Worm (Caenorhabditis elegans) whole organism, L2 larva: ENCODE data around the gene F59B10.4.

Source experiments
- C34F6.9 ChIP-seq: fragments of 150-350 bp; optimal IDR thresholded peaks from 2 replicates; lab custom pipeline; 2014; ENCODE audit warnings: missing biosample characterization, missing genetic modification characterization
- F13H6.1 ChIP-seq: sonication (generic microtip); optimal IDR thresholded peaks from 2 replicates; lab custom pipeline; 2016; ENCODE audit warnings: missing genetic modification characterization, missing compliant biosample characterization
- R02D3.7 ChIP-seq: fragments of 150-350 bp; optimal IDR thresholded peaks from 2 replicates; lab custom pipeline; 2014; ENCODE audit warnings: missing biosample characterization, missing genetic modification characterization
- Y55F3AM.14 ChIP-seq: fragments of 200-800 bp; sonication (Bioruptor generic); optimal IDR thresholded peaks from 2 replicates; lab custom pipeline; 2018; ENCODE audit warnings: mild to moderate bottlenecking, missing genetic modification characterization, missing compliant biosample characterization
- ZK546.5 ChIP-seq: sonication (generic microtip); optimal IDR thresholded peaks from 2 replicates; lab custom pipeline; 2017; ENCODE audit warnings: missing biosample characterization, missing genetic modification characterization
- alr-1 ChIP-seq: fragments of 150-350 bp; optimal IDR thresholded peaks from 2 replicates; lab custom pipeline; 2014; ENCODE audit warnings: missing biosample characterization, missing genetic modification characterization
- ama-1 ChIP-seq: fragments of 150-350 bp; optimal IDR thresholded peaks from 2 replicates; lab custom pipeline; 2018; ENCODE audit warnings: inconsistent platforms
- blmp-1 ChIP-seq: sonication (generic microtip); optimal IDR thresholded peaks from 2 replicates; lab custom pipeline; 2017; ENCODE audit warnings: missing genetic modification characterization, mild to moderate bottlenecking, missing compliant biosample characterization, antibody characterized with exemption, moderate library complexity; ENCODE audit not compliant: insufficient read depth
- ceh-16 ChIP-seq: fragments of 150-350 bp; optimal IDR thresholded peaks from 2 replicates; lab custom pipeline; 2014; ENCODE audit warnings: missing biosample characterization, missing genetic modification characterization
- ceh-82 ChIP-seq: fragments of 150-350 bp; optimal IDR thresholded peaks from 2 replicates; lab custom pipeline; 2014; ENCODE audit warnings: missing biosample characterization, missing genetic modification characterization
- crh-2 ChIP-seq: sonication (generic microtip); optimal IDR thresholded peaks from 2 replicates; lab custom pipeline; 2017; ENCODE audit warnings: missing biosample characterization, missing genetic modification characterization
- dmd-4 ChIP-seq: sonication (generic microtip); optimal IDR thresholded peaks from 2 replicates; lab custom pipeline; 2017; ENCODE audit warnings: missing biosample characterization, missing genetic modification characterization
- egl-27 ChIP-seq: sonication (generic microtip); optimal IDR thresholded peaks from 3 replicates; lab custom pipeline; 2017; ENCODE audit warnings: missing biosample characterization, missing genetic modification reagents, missing genetic modification characterization
- elt-1 ChIP-seq: fragments of 150-350 bp; optimal IDR thresholded peaks from 2 replicates; lab custom pipeline; 2014; ENCODE audit warnings: missing biosample characterization, missing genetic modification characterization
- elt-3 ChIP-seq: sonication (generic microtip); optimal IDR thresholded peaks from 2 replicates; lab custom pipeline; 2017; ENCODE audit warnings: missing biosample characterization, missing genetic modification characterization
- fos-1 ChIP-seq: fragments of 150-350 bp; optimal IDR thresholded peaks from 2 replicates; lab custom pipeline; 2014; ENCODE audit warnings: missing biosample characterization, missing genetic modification characterization
- gmeb-1 ChIP-seq: fragments of 150-350 bp; optimal IDR thresholded peaks from 2 replicates; lab custom pipeline; 2014; ENCODE audit warnings: missing biosample characterization, missing genetic modification characterization
- lin-11 ChIP-seq: fragments of 150-350 bp; sonication (generic microtip); optimal IDR thresholded peaks from 2 replicates; lab custom pipeline; 2014; ENCODE audit warnings: missing biosample characterization, missing genetic modification characterization, inconsistent platforms, mixed read lengths
- lin-13 ChIP-seq: fragments of 150-350 bp; optimal IDR thresholded peaks from 2 replicates; lab custom pipeline; 2014; ENCODE audit warnings: missing biosample characterization, missing genetic modification reagents, missing genetic modification characterization
- lin-39 ChIP-seq: fragments of 150-350 bp; optimal IDR thresholded peaks from 2 replicates; lab custom pipeline; 2014; ENCODE audit warnings: missing biosample characterization, missing genetic modification reagents, missing genetic modification characterization
- lsy-2 ChIP-seq, 2 experiments: fragments of 150-350 bp in 1 of 2; sonication (generic microtip) in 1 of 2; optimal IDR thresholded peaks; 2 replicates each; lab custom pipeline; 2014 to 2017; ENCODE audit warnings: missing biosample characterization in 2 of 2, missing genetic modification characterization in 2 of 2
- mab-5 ChIP-seq: fragments of 150-350 bp; optimal IDR thresholded peaks from 2 replicates; lab custom pipeline; 2014; ENCODE audit warnings: missing biosample characterization, missing genetic modification characterization
- mbf-1 ChIP-seq: sonication (generic microtip); optimal IDR thresholded peaks from 2 replicates; lab custom pipeline; 2017; ENCODE audit warnings: missing biosample characterization, missing genetic modification characterization
- mdl-1 ChIP-seq, 2 experiments: fragments of 150-350 bp in 1 of 2; sonication (generic microtip) in 1 of 2; optimal IDR thresholded peaks; 2 replicates each; lab custom pipeline; 2017; ENCODE audit warnings: missing biosample characterization in 2 of 2, missing genetic modification characterization in 2 of 2
- nhr-11 ChIP-seq: fragments of 150-350 bp; optimal IDR thresholded peaks from 2 replicates; lab custom pipeline; 2014; ENCODE audit warnings: missing biosample characterization, missing genetic modification characterization
- nhr-12 ChIP-seq: fragments of 150-350 bp; optimal IDR thresholded peaks from 2 replicates; lab custom pipeline; 2014; ENCODE audit warnings: missing biosample characterization, missing genetic modification characterization
- nhr-129 ChIP-seq: fragments of 150-350 bp; optimal IDR thresholded peaks from 2 replicates; lab custom pipeline; 2014; ENCODE audit warnings: missing biosample characterization, missing genetic modification characterization
- nhr-21 ChIP-seq: fragments of 150-350 bp; optimal IDR thresholded peaks from 2 replicates; lab custom pipeline; 2014; ENCODE audit warnings: missing biosample characterization, missing genetic modification characterization
- nhr-23 ChIP-seq: fragments of 150-350 bp; optimal IDR thresholded peaks from 2 replicates; lab custom pipeline; 2014; ENCODE audit warnings: missing biosample characterization, missing genetic modification reagents, missing genetic modification characterization
- nhr-237 ChIP-seq: fragments of 150-350 bp; optimal IDR thresholded peaks from 2 replicates; lab custom pipeline; 2014; ENCODE audit warnings: missing biosample characterization, missing genetic modification characterization
- nhr-25 ChIP-seq: fragments of 150-350 bp; sonication (generic microtip); optimal IDR thresholded peaks from 3 replicates; lab custom pipeline; 2014; ENCODE audit warnings: missing biosample characterization, missing genetic modification characterization
- nhr-6 ChIP-seq: fragments of 150-350 bp; optimal IDR thresholded peaks from 2 replicates; lab custom pipeline; 2014; ENCODE audit warnings: missing biosample characterization, missing genetic modification characterization
- nhr-77 ChIP-seq: fragments of 150-350 bp; optimal IDR thresholded peaks from 2 replicates; lab custom pipeline; 2014; ENCODE audit warnings: missing biosample characterization, missing genetic modification characterization
- sem-4 ChIP-seq: fragments of 150-350 bp; optimal IDR thresholded peaks from 2 replicates; lab custom pipeline; 2014; ENCODE audit warnings: missing biosample characterization, missing genetic modification reagents, missing genetic modification characterization
- skn-1 ChIP-seq: sonication (generic microtip); optimal IDR thresholded peaks from 2 replicates; lab custom pipeline; 2017; ENCODE audit warnings: missing biosample characterization, missing genetic modification characterization
- sma-3 ChIP-seq: sonication (generic microtip); optimal IDR thresholded peaks from 2 replicates; lab custom pipeline; 2016; ENCODE audit warnings: missing genetic modification reagents, missing genetic modification characterization, missing compliant biosample characterization
- sma-9 ChIP-seq, 2 experiments: fragments of 150-350 bp in 1 of 2; sonication (generic microtip) in 1 of 2; optimal IDR thresholded peaks; 2 replicates each; lab custom pipeline; 2014 to 2016; ENCODE audit warnings: missing genetic modification characterization in 2 of 2, mild to moderate bottlenecking in 1 of 2, missing biosample characterization in 1 of 2, missing compliant biosample characterization in 1 of 2, missing genetic modification reagents in 1 of 2, moderate library complexity in 1 of 2
- snpc-4 ChIP-seq: fragments of 150-350 bp; optimal IDR thresholded peaks from 2 replicates; lab custom pipeline; 2014; ENCODE audit warnings: missing biosample characterization, missing genetic modification characterization
- unc-39 ChIP-seq: fragments of 150-350 bp; optimal IDR thresholded peaks from 2 replicates; lab custom pipeline; 2014; ENCODE audit warnings: missing biosample characterization, missing genetic modification characterization
- unc-55 ChIP-seq: fragments of 150-350 bp; sonication (generic microtip); optimal IDR thresholded peaks from 3 replicates; lab custom pipeline; 2014; ENCODE audit warnings: missing biosample characterization, missing genetic modification reagents, missing genetic modification characterization
- unc-62 ChIP-seq: fragments of 150-350 bp; optimal IDR thresholded peaks from 2 replicates; lab custom pipeline; 2014; ENCODE audit warnings: missing biosample characterization, missing genetic modification reagents, missing genetic modification characterization
- zag-1 ChIP-seq: fragments of 150-350 bp; optimal IDR thresholded peaks from 2 replicates; lab custom pipeline; 2014; ENCODE audit warnings: missing biosample characterization, missing genetic modification characterization
- ztf-1 ChIP-seq: fragments of 200-800 bp; sonication (Bioruptor generic); conservative IDR thresholded peaks from 2 replicates; pipeline ENCODE4 v1.3.6; 2022; ENCODE audit warnings: missing genetic modification characterization, missing compliant biosample characterization
- ztf-11 ChIP-seq: sonication (generic microtip); optimal IDR thresholded peaks from 2 replicates; lab custom pipeline; 2017; ENCODE audit warnings: missing biosample characterization, missing genetic modification characterization
- ztf-4 ChIP-seq: fragments of 150-350 bp; optimal IDR thresholded peaks from 2 replicates; lab custom pipeline; 2014; ENCODE audit warnings: missing biosample characterization, missing genetic modification characterization

Gene F59B10.4

DNA sequence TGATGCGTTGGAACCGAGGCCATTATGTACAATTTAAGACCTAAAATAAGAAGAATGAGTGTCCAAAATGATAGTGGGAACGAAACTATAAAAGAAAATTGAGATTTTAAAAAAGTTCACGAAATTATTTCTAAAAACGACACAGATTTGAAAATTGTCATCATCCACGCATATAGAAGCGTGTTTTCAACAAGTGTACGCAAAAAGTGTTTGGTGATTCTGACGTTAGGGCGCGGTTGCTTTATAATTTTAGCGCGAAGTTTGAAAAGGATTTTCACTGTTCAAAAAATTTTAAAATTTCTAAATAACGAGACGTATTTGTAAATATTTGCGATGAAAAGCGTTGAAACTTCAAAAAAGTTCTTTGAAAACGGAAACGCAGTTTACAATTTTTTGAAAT lies 44.5 kb upstream of the F59B10.4 start, which contains the start of gene cdc-48.1 (continued):
- peak; percentile 100 for TF ChIP-seq nhr-21 (tag; lab: Kevin White, UChicago)
- peak; percentile 100 for TF ChIP-seq skn-1 (tag; lab: Kevin White, UChicago)
- peak; percentile 100 for TF ChIP-seq nhr-6
- peak; percentile 100 for TF ChIP-seq F13H6.1 (tag; lab: Kevin White, UChicago)
- TF ChIP-seq Y55F3AM.14: peak; percentile 99
- TF ChIP-seq lin-11: peak; percentile 98
- peak; percentile 98 for TF ChIP-seq ceh-82 (tag; lab: Kevin White, UChicago)
- TF ChIP-seq blmp-1: peak; percentile 97
- peak; percentile 70 for TF ChIP-seq mbf-1 (tag; lab: Kevin White, UChicago)
- TF ChIP-seq, all 48 proteins: peak for 46

DNA sequence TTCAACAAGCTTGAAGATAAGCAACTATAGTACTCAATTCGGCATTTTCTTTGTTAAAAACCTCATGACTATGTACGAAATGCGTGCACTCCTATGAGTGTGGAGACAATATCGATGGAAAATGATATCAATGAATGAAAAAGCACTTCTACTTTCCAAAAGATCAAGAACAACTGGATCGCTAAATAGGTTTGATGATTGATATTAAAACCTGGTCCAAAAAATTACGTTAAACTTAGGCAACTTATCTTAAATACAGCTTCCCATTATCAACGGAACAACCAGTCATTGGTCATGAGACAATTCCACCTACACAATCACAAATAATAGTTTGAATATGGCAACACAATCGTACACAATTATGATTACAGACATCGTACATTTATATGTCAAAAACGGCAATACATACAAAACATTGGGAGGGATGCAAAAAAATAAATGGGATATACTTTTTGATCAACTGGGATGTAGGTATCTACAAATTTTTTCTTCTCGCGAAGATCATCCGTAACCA lies 40.8 kb upstream of the F59B10.4 start:
- TF ChIP-seq nhr-11 (tag; lab: Kevin White, UChicago) (no peak), lin-39 (tag; lab: Kevin White, UChicago) (no peak), nhr-21 (tag; lab: Kevin White, UChicago) (peak; percentile 23), nhr-12 (tag; lab: Kevin White, UChicago) (no peak), ZK546.5 (tag; lab: Kevin White, UChicago) (no peak), ama-1 (peak; percentile 7), gmeb-1 (tag; lab: Kevin White, UChicago) (no peak), nhr-77 (tag; lab: Kevin White, UChicago) (no peak), nhr-237 (tag; lab: Kevin White, UChicago) (no peak), nhr-6 (peak; percentile 13), sma-9 (GFP tag; optimal IDR thresholded peaks at IDR 0.05; lab: Kevin White, UChicago) (no peak), sma-9 (tag; optimal IDR thresholded peaks at IDR 0.05; lab: Kevin White, UChicago) (no peak), unc-55 (GFP tag; lab: Kevin White, UChicago) (no peak), R02D3.7 (no peak), elt-3 (no peak), elt-1 (tag; lab: Kevin White, UChicago) (no peak), skn-1 (tag; lab: Kevin White, UChicago) (no peak), fos-1 (tag; lab: Kevin White, UChicago) (peak; percentile 4), nhr-23 (tag; lab: Kevin White, UChicago) (no peak), zag-1 (tag; lab: Kevin White, UChicago) (no peak), alr-1 (tag; lab: Kevin White, UChicago) (no peak), Y55F3AM.14 (no peak), ztf-1 (GFP tag; lab: Robert Waterston, UW) (no peak), snpc-4 (no peak), lsy-2 (tag; optimal IDR thresholded peaks at IDR 0.05; lab: Kevin White, UChicago) (no peak), C34F6.9 (tag; lab: Kevin White, UChicago) (no peak), dmd-4 (no peak), mdl-1 (tag; optimal IDR thresholded peaks at IDR 0.05; lab: Kevin White, UChicago) (no peak), unc-39 (tag; lab: Kevin White, UChicago) (no peak), F13H6.1 (tag; lab: Kevin White, UChicago) (no peak), nhr-25 (tag; lab: Kevin White, UChicago) (no peak), crh-2 (tag; lab: Kevin White, UChicago) (no peak), unc-62 (GFP tag; lab: Kevin White, UChicago) (no peak), ztf-4 (no peak), ceh-82 (tag; lab: Kevin White, UChicago) (no peak)

DNA sequence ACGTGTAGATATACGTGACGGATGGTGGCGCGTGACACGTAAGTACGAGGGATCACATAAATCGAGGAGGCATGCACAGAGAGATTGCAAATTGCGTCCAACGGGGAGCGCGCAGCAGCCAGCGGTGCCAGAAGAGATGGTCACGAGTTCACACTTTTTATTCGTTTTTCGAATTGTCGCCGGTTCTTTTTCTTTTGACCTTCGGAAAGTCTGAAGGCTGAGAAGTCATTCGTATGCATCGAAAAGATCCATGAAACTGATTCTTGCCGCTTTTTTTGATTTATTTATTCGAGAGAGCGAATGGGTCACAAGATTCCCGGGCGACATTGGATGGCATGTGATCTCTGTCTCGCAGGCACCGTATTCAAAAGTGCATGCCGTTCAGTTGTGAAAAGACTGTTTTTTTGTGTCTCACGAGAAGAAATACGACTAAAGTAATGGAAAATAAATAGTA lies 40.1 kb upstream of the F59B10.4 start:
- TF ChIP-seq C34F6.9 (tag; lab: Kevin White, UChicago): peak; percentile 86
- TF ChIP-seq lin-13 (GFP tag; lab: Kevin White, UChicago): peak; percentile 3
- TF ChIP-seq nhr-21 (tag; lab: Kevin White, UChicago): peak; percentile 68
- TF ChIP-seq ztf-11 (tag; lab: Kevin White, UChicago): no peak
- TF ChIP-seq egl-27: no peak
- TF ChIP-seq skn-1 (tag; lab: Kevin White, UChicago): no peak
- TF ChIP-seq nhr-25 (tag; lab: Kevin White, UChicago): peak; percentile 85
- peak; percentile 62 for TF ChIP-seq ztf-4
- peak in 1 of 2 experiments; percentile 67 for TF ChIP-seq lsy-2 (tag; optimal IDR thresholded peaks at IDR 0.05; lab: Kevin White, UChicago)
- no peak for TF ChIP-seq elt-1 (tag; lab: Kevin White, UChicago)
- TF ChIP-seq mab-5 (tag; lab: Kevin White, UChicago): peak; percentile 41
- TF ChIP-seq mdl-1 (tag; optimal IDR thresholded peaks at IDR 0.05; lab: Kevin White, UChicago): peak in 1 of 2 experiments; percentile 7
- peak; percentile 73 for TF ChIP-seq sem-4
- no peak for TF ChIP-seq ZK546.5 (tag; lab: Kevin White, UChicago)
- peak; percentile 53 for TF ChIP-seq Y55F3AM.14
- TF ChIP-seq R02D3.7: no peak
- TF ChIP-seq sma-3 (GFP tag; lab: Kevin White, UChicago): peak; percentile 59
- no peak for TF ChIP-seq ceh-82 (tag; lab: Kevin White, UChicago)
- peak; percentile 60 for TF ChIP-seq blmp-1
- TF ChIP-seq snpc-4: peak; percentile 28
- TF ChIP-seq lin-39 (tag; lab: Kevin White, UChicago): no peak
- peak; percentile 16 for TF ChIP-seq lin-11
- peak; percentile 50 for TF ChIP-seq F13H6.1 (tag; lab: Kevin White, UChicago)
- TF ChIP-seq nhr-11 (tag; lab: Kevin White, UChicago): no peak
- TF ChIP-seq ama-1: peak; percentile 81
- TF ChIP-seq gmeb-1 (tag; lab: Kevin White, UChicago): peak; percentile 60
- TF ChIP-seq nhr-129: peak; percentile 77
- TF ChIP-seq sma-9 (GFP tag; optimal IDR thresholded peaks at IDR 0.05; lab: Kevin White, UChicago): peak; percentile 73
- no peak for TF ChIP-seq sma-9 (tag; optimal IDR thresholded peaks at IDR 0.05; lab: Kevin White, UChicago)
- no peak for TF ChIP-seq ceh-16 (tag; lab: Kevin White, UChicago)
- TF ChIP-seq, all 48 proteins: peak for 19
